Worm (Caenorhabditis elegans): ENCODE results near the gene C45H4.13.

ce11 chrV:2166679-2167078 is 15.9 kb upstream of the C45H4.13 start, which contains the start of gene srbc-19:
- TF ChIP-seq C38D4.7 (GFP tag; optimal IDR thresholded peaks at IDR 0.05) (no peak), dve-1 (tag; optimal IDR thresholded peaks at IDR 0.05) (no peak)

Data from whole organism, late embryonic.